Fruit fly (Drosophila melanogaster): ENCODE data around the gene rux.

The rux gene

DNA sequence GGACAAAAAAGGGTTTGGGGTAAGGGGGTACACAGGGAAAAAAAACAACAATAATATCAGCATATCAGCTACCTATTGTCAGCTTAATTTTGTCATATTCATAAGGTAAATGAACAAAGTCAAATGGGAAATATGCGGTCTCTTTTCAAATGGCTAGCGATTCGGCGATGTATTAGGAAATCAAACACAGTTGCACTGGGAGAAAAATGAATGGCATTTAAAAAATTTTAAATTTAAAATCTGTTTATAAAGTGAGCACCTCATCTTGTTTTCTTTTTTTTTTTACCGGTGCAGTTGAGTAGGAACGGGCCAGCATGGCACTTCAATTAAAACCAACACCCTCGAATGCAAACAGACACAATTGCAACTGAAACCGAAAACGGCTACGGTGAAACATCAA, 16.4 kb upstream of the rux start:
- TF ChIP-seq rn (GFP tag; IDR thresholded peaks at IDR 0.05) (no peak), CG15710 (tag; optimal IDR thresholded peaks at IDR 0.05) (no peak), CG4496 (GFP tag; IDR thresholded peaks at IDR 0.05) (peak; percentile 34; the same call in 1 of the 3 replicates), CG34367 (tag; optimal IDR thresholded peaks at IDR 0.05) (no peak), CG14655 (GFP tag; optimal IDR thresholded peaks at IDR 0.05) (peak; percentile 49), EcR (GFP tag; optimal IDR thresholded peaks at IDR 0.05) (no peak), gl (tag; optimal IDR thresholded peaks at IDR 0.05) (no peak), CG8301 (tag; optimal IDR thresholded peaks at IDR 0.05) (peak; percentile 10), Pif1B (GFP tag; optimal IDR thresholded peaks at IDR 0.05) (no peak), Pif1A (GFP tag; optimal IDR thresholded peaks at IDR 0.05) (peak; percentile 16), Snoo (tag; optimal IDR thresholded peaks at IDR 0.05) (no peak), CG10348 (GFP tag; IDR thresholded peaks at IDR 0.05) (no peak), CG9948 (tag; optimal IDR thresholded peaks at IDR 0.05) (no peak), D1 (tag; optimal IDR thresholded peaks at IDR 0.05) (no peak)

- TF ChIP-seq CG8301 (tag; optimal IDR thresholded peaks at IDR 0.05) (peak; percentile 60), EcR (GFP tag; optimal IDR thresholded peaks at IDR 0.05) (no peak), CG34367 (tag; optimal IDR thresholded peaks at IDR 0.05) (no peak), fd96Ca (GFP tag; IDR thresholded peaks at IDR 0.05) (peak; percentile 43; the same call in 1 of the 3 replicates), CG17806 (tag; optimal IDR thresholded peaks at IDR 0.05) (peak; percentile 0), rn (GFP tag; IDR thresholded peaks at IDR 0.05) (no peak), CG15710 (tag; optimal IDR thresholded peaks at IDR 0.05) (no peak), CG13204 (GFP tag; optimal IDR thresholded peaks at IDR 0.05) (no peak), Pif1A (GFP tag; optimal IDR thresholded peaks at IDR 0.05) (no peak), CG9948 (tag; optimal IDR thresholded peaks at IDR 0.05) (peak; percentile 19), CG32121 (GFP tag; IDR thresholded peaks at IDR 0.05) (0 out of 2 replicates have a peak, but pooled peaks have one; percentile 18), Ets98B (GFP tag; IDR thresholded peaks at IDR 0.05) (no peak), CG4496 (GFP tag; IDR thresholded peaks at IDR 0.05) (no peak), CG8159 (tag; optimal IDR thresholded peaks at IDR 0.05) (peak; percentile 3), CG14655 (GFP tag; optimal IDR thresholded peaks at IDR 0.05) (peak; percentile 68)
Measured at dm6 chrX:6052855-6053254, 15.3 kb upstream of the rux start.

DNA sequence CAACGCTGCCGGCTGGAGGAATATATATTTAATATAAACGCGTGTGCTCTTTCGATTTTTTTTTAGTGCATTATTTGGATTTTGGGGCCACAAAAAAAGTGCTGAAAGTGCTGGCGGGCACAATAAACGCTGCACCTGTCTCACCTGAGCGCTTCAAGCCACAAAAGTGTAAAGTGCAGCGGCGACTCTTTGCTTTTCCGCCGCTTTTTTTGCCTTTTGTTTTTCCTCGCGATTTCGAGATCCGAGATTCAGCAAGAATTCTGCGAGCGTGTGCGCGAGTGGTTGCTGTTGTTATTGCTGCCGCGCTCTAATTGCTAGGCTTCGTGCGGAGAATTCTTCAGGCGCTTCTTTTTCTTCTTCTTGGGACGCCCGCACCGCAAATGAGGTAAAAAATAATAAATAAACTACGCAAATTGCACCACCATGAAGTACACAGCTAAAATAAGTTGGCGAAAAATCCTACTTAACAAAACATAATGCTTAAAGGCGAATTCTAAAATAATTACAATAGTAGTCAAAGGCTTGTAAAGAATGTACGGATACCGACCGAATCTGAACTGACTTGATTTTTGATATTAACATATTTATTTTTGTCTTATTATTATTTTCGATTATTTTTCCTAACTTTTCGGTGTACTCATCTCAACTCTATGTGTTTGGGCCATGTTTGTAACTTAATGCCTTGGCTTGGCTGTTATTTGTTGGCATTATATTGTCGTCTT, 13.5 kb upstream of the rux start:
- peak; percentile 42; the same call in 1 of the 3 replicates for TF ChIP-seq CG4496 (GFP tag; IDR thresholded peaks at IDR 0.05)
- peak; percentile 20 for TF ChIP-seq CG13204 (GFP tag; optimal IDR thresholded peaks at IDR 0.05)
- TF ChIP-seq CG14655 (GFP tag; optimal IDR thresholded peaks at IDR 0.05), result peak; percentile 53
- TF ChIP-seq gl (tag; optimal IDR thresholded peaks at IDR 0.05), result no peak
- TF ChIP-seq CG8159 (tag; optimal IDR thresholded peaks at IDR 0.05), result no peak
- TF ChIP-seq CG10348 (GFP tag; IDR thresholded peaks at IDR 0.05), result no peak
- TF ChIP-seq D1 (tag; optimal IDR thresholded peaks at IDR 0.05), result peak; percentile 21
- no peak for TF ChIP-seq Snoo (tag; optimal IDR thresholded peaks at IDR 0.05)
- TF ChIP-seq CG34367 (tag; optimal IDR thresholded peaks at IDR 0.05), result no peak
- TF ChIP-seq Ets98B (GFP tag; IDR thresholded peaks at IDR 0.05), result 0 out of 2 replicates have a peak, but pooled peaks have one; percentile 8
- no peak for TF ChIP-seq Pif1B (GFP tag; optimal IDR thresholded peaks at IDR 0.05)
- no peak for TF ChIP-seq EcR (GFP tag; optimal IDR thresholded peaks at IDR 0.05)
- TF ChIP-seq CG15710 (tag; optimal IDR thresholded peaks at IDR 0.05), result no peak
- no peak for TF ChIP-seq CG32121 (GFP tag; IDR thresholded peaks at IDR 0.05)
- peak; percentile 11 for TF ChIP-seq CG9948 (tag; optimal IDR thresholded peaks at IDR 0.05)
- peak; percentile 7 for TF ChIP-seq CG17806 (tag; optimal IDR thresholded peaks at IDR 0.05)
- peak; percentile 9 for TF ChIP-seq CG8301 (tag; optimal IDR thresholded peaks at IDR 0.05)
- no peak for TF ChIP-seq CG12605 (GFP tag; IDR thresholded peaks at IDR 0.05)

DNA sequence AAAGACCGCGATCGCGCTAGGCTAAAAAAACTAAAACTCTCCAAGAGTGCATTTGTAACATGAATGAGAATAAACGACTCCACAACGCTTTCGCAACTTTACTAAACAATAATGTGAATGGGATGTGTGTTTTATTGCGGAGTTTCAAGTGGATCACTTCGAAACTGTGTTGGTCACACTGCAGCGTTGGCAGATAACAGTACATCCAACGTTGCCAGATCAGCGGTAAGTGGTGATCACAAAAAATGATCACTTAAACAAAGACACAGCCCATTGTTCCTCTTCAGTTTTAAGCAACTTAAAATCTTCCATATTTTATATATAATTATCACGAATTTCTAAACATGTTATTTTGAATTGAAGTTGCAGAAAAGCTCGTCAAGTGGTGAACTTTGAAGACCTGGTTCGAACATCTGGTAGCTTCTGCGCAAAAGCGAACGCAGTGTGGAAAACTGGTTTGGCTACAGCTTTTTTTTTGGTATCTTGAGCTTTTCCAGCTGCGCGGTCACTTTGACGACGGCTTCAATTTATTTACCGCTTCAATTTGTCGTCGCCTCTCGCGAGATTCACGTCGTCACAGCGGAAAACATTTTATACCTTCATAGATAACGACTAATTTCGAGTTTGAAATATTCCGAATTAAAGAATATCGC, 12.8 kb upstream of the rux start, which contains the start of gene CG5921:
CG5921 (plus strand) TSS at position 547 of the 653 bp plus-strand sequence.
- TF ChIP-seq CG12605 (GFP tag; IDR thresholded peaks at IDR 0.05) (no peak), Pif1A (GFP tag; optimal IDR thresholded peaks at IDR 0.05) (no peak)

DNA sequence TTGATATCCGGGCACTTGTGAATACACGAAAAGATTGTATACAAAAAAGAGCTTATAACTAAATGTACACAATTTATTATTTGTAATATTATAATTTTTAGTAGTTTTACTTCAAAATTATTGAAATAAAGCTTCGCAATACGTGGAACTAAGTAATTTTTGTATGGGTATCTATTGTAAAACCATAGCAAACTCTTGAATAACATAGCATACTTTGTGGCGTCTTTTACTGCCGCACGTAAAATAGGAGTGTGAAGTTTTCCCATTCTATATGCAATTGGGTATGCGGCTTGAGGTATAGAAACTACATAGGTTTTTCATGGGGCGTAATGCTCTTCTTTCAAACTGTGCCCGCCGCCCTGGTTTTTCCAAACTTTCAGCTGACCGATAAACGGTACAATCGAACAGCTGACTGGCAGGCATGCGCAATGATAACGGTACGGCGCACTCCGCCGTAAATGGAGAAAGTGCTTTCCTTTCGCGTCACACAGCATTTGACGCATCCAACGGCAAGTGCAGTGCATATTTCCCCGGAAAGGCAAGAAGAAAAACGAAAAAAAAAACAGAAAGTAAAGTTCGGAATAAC, 1.9 kb upstream of the rux start, which contains the start of gene CG5937:
CG5937 (plus strand) TSS at position 575 of the 586 bp plus-strand sequence.
- TF ChIP-seq Snoo (tag; optimal IDR thresholded peaks at IDR 0.05) (no peak), CG15710 (tag; optimal IDR thresholded peaks at IDR 0.05) (no peak), CG14655 (GFP tag; optimal IDR thresholded peaks at IDR 0.05) (peak; percentile 14), CG8159 (tag; optimal IDR thresholded peaks at IDR 0.05) (peak; percentile 2), Pif1A (GFP tag; optimal IDR thresholded peaks at IDR 0.05) (no peak)

DNA sequence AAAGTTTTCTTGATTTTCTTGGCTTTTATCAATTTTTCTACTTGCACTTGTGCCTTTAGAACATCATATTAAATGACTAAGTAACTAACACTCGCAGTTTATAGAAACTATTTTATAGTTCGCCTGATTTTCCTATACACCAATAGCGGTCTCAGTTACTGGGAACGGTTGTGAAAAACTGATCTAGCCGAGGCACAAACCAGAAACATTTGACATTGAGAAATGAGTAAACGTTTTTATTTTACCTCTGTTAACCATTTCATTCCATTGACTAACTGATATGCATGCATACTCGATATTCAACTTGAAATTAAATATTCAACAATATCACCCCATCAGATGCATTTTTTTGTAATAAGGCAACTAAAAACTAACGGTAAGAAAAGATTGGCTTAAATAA, 2.2 kb downstream of the rux start:
- TF ChIP-seq D1 (tag; optimal IDR thresholded peaks at IDR 0.05) (no peak), CG4496 (GFP tag; IDR thresholded peaks at IDR 0.05) (0 out of 3 replicates have a peak, but pooled peaks have one; percentile 31)
